Fruit fly (Drosophila melanogaster) whole organism, prepupa: ENCODE results near the gene Cyp6d5.

ENCODE experiments used
- CG10631 ChIP-seq: fragments of 200-800 bp; sonication (Bioruptor generic); optimal IDR thresholded peaks from 2 replicates; lab custom pipeline; 2016; ENCODE audit warnings: missing biosample characterization, missing genetic modification characterization
- CG10669 ChIP-seq: fragments of 200-800 bp; sonication (Bioruptor generic); optimal IDR thresholded peaks from 3 replicates; lab custom pipeline; 2018; ENCODE audit warnings: missing biosample characterization, mild to moderate bottlenecking, missing genetic modification characterization, moderate library complexity
- CG11902 ChIP-seq: fragments of 200-800 bp; sonication (Bioruptor generic); optimal IDR thresholded peaks from 3 replicates; lab custom pipeline; 2016; ENCODE audit warnings: missing biosample characterization, missing genetic modification characterization
- CG15336 ChIP-seq: fragments of 200-800 bp; sonication (Bioruptor generic); IDR thresholded peaks from 2 replicates; pipeline ENCODE4 v1.3.6; 2022; ENCODE audit warnings: missing biosample characterization, missing genetic modification characterization
- CG1621 ChIP-seq: fragments of 200-800 bp; sonication (Bioruptor generic); optimal IDR thresholded peaks from 3 replicates; lab custom pipeline; 2018; ENCODE audit warnings: missing biosample characterization, mild to moderate bottlenecking, missing genetic modification characterization
- CG16779 ChIP-seq: fragments of 200-800 bp; sonication (Bioruptor generic); optimal IDR thresholded peaks from 3 replicates; lab custom pipeline; 2017; ENCODE audit warnings: missing biosample characterization, mild to moderate bottlenecking, missing genetic modification characterization
- CG31627 ChIP-seq: fragments of 200-800 bp; sonication (Bioruptor generic); optimal IDR thresholded peaks from 3 replicates; lab custom pipeline; 2016; ENCODE audit warnings: missing biosample characterization, missing genetic modification characterization
- CG32006 ChIP-seq: fragments of 200-800 bp; sonication (Bioruptor generic); optimal IDR thresholded peaks from 3 replicates; lab custom pipeline; 2017; ENCODE audit warnings: missing biosample characterization, mild to moderate bottlenecking, missing genetic modification characterization
- CG34406 ChIP-seq: fragments of 200-800 bp; sonication (Bioruptor generic); optimal IDR thresholded peaks from 3 replicates; lab custom pipeline; 2016; ENCODE audit warnings: missing biosample characterization, missing genetic modification characterization
- CG3919 ChIP-seq: fragments of 200-800 bp; sonication (Bioruptor generic); optimal IDR thresholded peaks from 3 replicates; lab custom pipeline; 2016; ENCODE audit warnings: missing biosample characterization, missing genetic modification characterization
- CG4318 ChIP-seq: fragments of 200-800 bp; sonication (Bioruptor generic); optimal IDR thresholded peaks from 3 replicates; lab custom pipeline; 2017; ENCODE audit warnings: missing biosample characterization, mild to moderate bottlenecking, missing genetic modification characterization
- CG6163 ChIP-seq: fragments of 200-800 bp; sonication (Bioruptor generic); IDR thresholded peaks from 3 replicates; pipeline ENCODE4 v1.3.6; 2022; ENCODE audit warnings: missing biosample characterization, missing genetic modification characterization
- CG6808 ChIP-seq: fragments of 200-800 bp; sonication (Bioruptor generic); optimal IDR thresholded peaks from 3 replicates; lab custom pipeline; 2017; ENCODE audit warnings: missing biosample characterization, missing genetic modification characterization, mild to moderate bottlenecking, moderate library complexity, missing genetic modification reagents
- CG6854 ChIP-seq: fragments of 200-800 bp; sonication (Bioruptor generic); optimal IDR thresholded peaks from 2 replicates; lab custom pipeline; 2017; ENCODE audit warnings: missing biosample characterization, mild to moderate bottlenecking, missing genetic modification characterization
- CG8319 ChIP-seq: fragments of 200-800 bp; sonication (Bioruptor generic); optimal IDR thresholded peaks from 3 replicates; lab custom pipeline; 2016; ENCODE audit warnings: missing biosample characterization, missing genetic modification characterization
- CG9139 ChIP-seq: fragments of 200-800 bp; sonication (Bioruptor generic); optimal IDR thresholded peaks from 3 replicates; lab custom pipeline; 2017; ENCODE audit warnings: missing biosample characterization, mild to moderate bottlenecking, missing genetic modification characterization
- Eip75B ChIP-seq: fragments of 200-800 bp; sonication (Bioruptor generic); optimal IDR thresholded peaks from 3 replicates; lab custom pipeline; 2016; ENCODE audit warnings: missing biosample characterization, missing genetic modification characterization
- Eip78C ChIP-seq: fragments of 200-800 bp; sonication (Bioruptor generic); peaks from one replicate; lab custom pipeline; 2016; ENCODE audit warnings: missing biosample characterization, missing genetic modification characterization
- Eip93F ChIP-seq: fragments of 200-800 bp; sonication (Bioruptor generic); optimal IDR thresholded peaks from 2 replicates; lab custom pipeline; 2016; ENCODE audit warnings: missing biosample characterization, mild to moderate bottlenecking, missing genetic modification characterization
- Ets21C ChIP-seq: fragments of 200-800 bp; sonication (Bioruptor generic); optimal IDR thresholded peaks from 3 replicates; lab custom pipeline; 2016; ENCODE audit warnings: missing biosample characterization, missing genetic modification characterization
- Hr38 ChIP-seq: sonication (Bioruptor generic); optimal IDR thresholded peaks from 2 replicates; lab custom pipeline; 2016; ENCODE audit warnings: missing biosample characterization, missing genetic modification characterization
- Hr39 ChIP-seq: fragments of 200-800 bp; sonication (Bioruptor generic); optimal IDR thresholded peaks from 2 replicates; lab custom pipeline; 2016; ENCODE audit warnings: missing biosample characterization, missing genetic modification characterization
- Lpt ChIP-seq: fragments of 200-800 bp; sonication (Bioruptor generic); optimal IDR thresholded peaks from 3 replicates; lab custom pipeline; 2016; ENCODE audit warnings: missing biosample characterization, missing genetic modification characterization
- Met ChIP-seq: fragments of 200-800 bp; sonication (Bioruptor generic); optimal IDR thresholded peaks from 3 replicates; lab custom pipeline; 2016; ENCODE audit warnings: missing biosample characterization, missing genetic modification characterization
- OdsH ChIP-seq: fragments of 200-800 bp; sonication (Bioruptor generic); optimal IDR thresholded peaks from 3 replicates; lab custom pipeline; 2016; ENCODE audit warnings: missing biosample characterization, missing genetic modification characterization
- Smox ChIP-seq: fragments of 200-800 bp; sonication (Bioruptor generic); optimal IDR thresholded peaks from 3 replicates; lab custom pipeline; 2016; ENCODE audit warnings: missing biosample characterization, missing genetic modification characterization
- Sox102F ChIP-seq: fragments of 200-800 bp; sonication (Bioruptor generic); optimal IDR thresholded peaks from 2 replicates; lab custom pipeline; 2016; ENCODE audit warnings: missing biosample characterization, mild to moderate bottlenecking, missing genetic modification characterization
- Sox15 ChIP-seq: fragments of 200-800 bp; sonication (Bioruptor generic); optimal IDR thresholded peaks from 3 replicates; lab custom pipeline; 2016; ENCODE audit warnings: missing biosample characterization, missing genetic modification characterization
- achi ChIP-seq: fragments of 200-800 bp; sonication (Bioruptor generic); optimal IDR thresholded peaks from 3 replicates; lab custom pipeline; 2016; ENCODE audit warnings: missing biosample characterization, missing genetic modification characterization
- cyc ChIP-seq: fragments of 200-800 bp; sonication (Bioruptor generic); optimal IDR thresholded peaks from 3 replicates; lab custom pipeline; 2016; ENCODE audit warnings: missing biosample characterization, missing genetic modification characterization
- dac ChIP-seq: fragments of 200-800 bp; sonication (Bioruptor generic); optimal IDR thresholded peaks from 2 replicates; lab custom pipeline; 2017; ENCODE audit warnings: missing biosample characterization, mild to moderate bottlenecking, missing genetic modification characterization
- dsx ChIP-seq: fragments of 200-800 bp; optimal IDR thresholded peaks from 3 replicates; lab custom pipeline; 2019; ENCODE audit warnings: missing biosample characterization, mild to moderate bottlenecking, missing genetic modification characterization, moderate library complexity; ENCODE audit not compliant: poor library complexity, severe bottlenecking
- eg ChIP-seq: fragments of 200-800 bp; sonication (Bioruptor generic); IDR thresholded peaks from 3 replicates; pipeline ENCODE4 v1.3.6; 2022; ENCODE audit warnings: missing biosample characterization, missing genetic modification characterization
- fd85E ChIP-seq: fragments of 200-800 bp; sonication (Bioruptor generic); optimal IDR thresholded peaks from 3 replicates; lab custom pipeline; 2016; ENCODE audit warnings: missing biosample characterization, missing genetic modification characterization
- fkh ChIP-seq: fragments of 200-800 bp; sonication (Bioruptor generic); optimal IDR thresholded peaks from 3 replicates; lab custom pipeline; 2017; ENCODE audit warnings: missing biosample characterization, mild to moderate bottlenecking, missing genetic modification characterization, moderate library complexity
- lz ChIP-seq: fragments of 200-800 bp; sonication (Bioruptor generic); optimal IDR thresholded peaks from 3 replicates; lab custom pipeline; 2016; ENCODE audit warnings: missing biosample characterization, missing genetic modification characterization
- net ChIP-seq: fragments of 200-800 bp; sonication (Bioruptor generic); optimal IDR thresholded peaks from 3 replicates; lab custom pipeline; 2016; ENCODE audit warnings: missing biosample characterization, missing genetic modification characterization
- pdm3 ChIP-seq: fragments of 200-800 bp; sonication (Bioruptor generic); optimal IDR thresholded peaks from 3 replicates; lab custom pipeline; 2016; ENCODE audit warnings: missing biosample characterization, missing genetic modification characterization
- spab ChIP-seq: fragments of 200-800 bp; sonication (Bioruptor generic); optimal IDR thresholded peaks from 2 replicates; lab custom pipeline; 2017; ENCODE audit warnings: missing biosample characterization, mild to moderate bottlenecking, missing genetic modification characterization, missing genetic modification reagents
- ss ChIP-seq, 2 experiments: fragments of 200-800 bp; sonication (Bioruptor generic); optimal IDR thresholded peaks; 2 replicates in 1 of 2; 3 replicates in 1 of 2; lab custom pipeline; 2017 to 2018; ENCODE audit warnings: mild to moderate bottlenecking in 2 of 2, missing biosample characterization in 2 of 2, missing genetic modification characterization in 2 of 2, moderate library complexity in 1 of 2
- svp ChIP-seq: fragments of 200-800 bp; sonication (Bioruptor generic); peaks from one replicate; lab custom pipeline; 2016; ENCODE audit warnings: missing biosample characterization, missing genetic modification characterization
- topi ChIP-seq: fragments of 200-800 bp; sonication (Bioruptor generic); optimal IDR thresholded peaks from 3 replicates; lab custom pipeline; 2016; ENCODE audit warnings: missing biosample characterization, missing genetic modification characterization

The Cyp6d5 gene

dm6 chr3R:14002146-14002846 lies 26.7 kb upstream of the Cyp6d5 start (continued):
- TF ChIP-seq Smox (peak; percentile 40), Ets21C (GFP tag; lab: Kevin White, UChicago) (no peak), CG10631 (GFP tag; lab: Kevin White, UChicago) (peak; percentile 8), CG11902 (GFP tag; lab: Kevin White, UChicago) (peak; percentile 36), Eip93F (GFP tag; lab: Kevin White, UChicago) (no peak), topi (GFP tag; lab: Kevin White, UChicago) (peak; percentile 63), OdsH (GFP tag; lab: Kevin White, UChicago) (peak; percentile 52), Met (peak; percentile 60), svp (peak; percentile 82), CG10669 (GFP tag; lab: Kevin White, UChicago) (no peak), CG6808 (GFP tag; lab: Kevin White, UChicago) (peak; percentile 3), Lpt (GFP tag; lab: Kevin White, UChicago) (no peak)

- TF ChIP-seq ss (GFP tag; optimal IDR thresholded peaks at IDR 0.05; lab: Kevin White, UChicago) (peak in 1 of 2 experiments; percentile 18), Hr38 (GFP tag; lab: Kevin White, UChicago) (no peak), Eip78C (peak; percentile 29)
Measured at dm6 chr3R:14003845-14004244, 25.2 kb upstream of the Cyp6d5 start.

DNA sequence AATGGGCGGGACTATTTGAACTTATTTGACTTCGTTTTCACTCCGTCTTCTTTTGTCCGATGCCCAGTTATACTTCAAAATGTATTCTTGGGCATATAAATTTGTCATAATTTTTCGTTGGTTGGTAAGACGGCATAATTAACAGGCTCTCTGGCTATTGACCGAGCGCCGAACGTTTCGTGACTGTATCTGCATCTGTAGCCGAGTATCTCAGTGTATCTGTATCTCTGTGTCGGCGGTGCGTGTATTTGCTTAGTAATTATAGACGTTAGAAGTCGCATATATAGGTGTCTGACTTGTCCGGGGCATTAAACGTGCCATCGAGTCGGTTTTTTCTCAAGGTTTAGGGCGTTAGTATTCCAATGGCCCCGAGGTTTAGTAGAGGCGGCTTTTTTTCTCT lies 23.9 kb upstream of the Cyp6d5 start:
- TF ChIP-seq fkh (GFP tag; lab: Kevin White, UChicago) (peak; percentile 91), achi (GFP tag; lab: Kevin White, UChicago) (no peak)
- TF ChIP-seq, all 60 proteins: peak for 1

dm6 chr3R:14006224-14006892 lies 22.7 kb upstream of the Cyp6d5 start:
- TF ChIP-seq dac (GFP tag; lab: Kevin White, UChicago) (no peak), eg (GFP tag; lab: Robert Waterston, UW) (peak; percentile 72), CG3919 (peak; percentile 65), Sox102F (GFP tag; lab: Kevin White, UChicago) (peak; percentile 72), CG15336 (GFP tag; lab: Robert Waterston, UW) (peak; percentile 61), spab (GFP tag; lab: Kevin White, UChicago) (peak; percentile 65), CG31627 (GFP tag; lab: Kevin White, UChicago) (peak; percentile 45), CG6854 (GFP tag; lab: Kevin White, UChicago) (peak; percentile 79), achi (GFP tag; lab: Kevin White, UChicago) (peak; percentile 75), Eip93F (GFP tag; lab: Kevin White, UChicago) (no peak), ss (GFP tag; optimal IDR thresholded peaks at IDR 0.05; lab: Kevin White, UChicago) (peak; percentile 81 to 88), dsx (GFP tag; lab: Kevin White, UChicago) (peak; percentile 79), CG8319 (GFP tag; lab: Kevin White, UChicago) (peak; percentile 41), CG6163 (peak; percentile 77; the same call in 2 of the 3 replicates), fkh (GFP tag; lab: Kevin White, UChicago) (no peak), lz (peak; percentile 53), Eip75B (GFP tag; lab: Kevin White, UChicago) (peak; percentile 75), CG11902 (GFP tag; lab: Kevin White, UChicago) (no peak), Hr39 (peak; percentile 75), CG1621 (peak; percentile 63), OdsH (GFP tag; lab: Kevin White, UChicago) (peak; percentile 51), fd85E (GFP tag; lab: Kevin White, UChicago) (peak; percentile 13), Lpt (GFP tag; lab: Kevin White, UChicago) (peak; percentile 59), CG32006 (peak; percentile 38), CG34406 (GFP tag; lab: Kevin White, UChicago) (peak; percentile 73), Sox15 (GFP tag; lab: Kevin White, UChicago) (peak; percentile 1), CG4318 (GFP tag; lab: Kevin White, UChicago) (no peak), Met (peak; percentile 75), Ets21C (GFP tag; lab: Kevin White, UChicago) (peak; percentile 8), pdm3 (GFP tag; lab: Kevin White, UChicago) (peak; percentile 67), cyc (GFP tag; lab: Kevin White, UChicago) (peak; percentile 55), CG16779 (tag; lab: Kevin White, UChicago) (peak; percentile 74), CG9139 (peak; percentile 90), net (GFP tag; lab: Kevin White, UChicago) (peak; percentile 78)
